Worm (Caenorhabditis elegans): ENCODE data around the gene aipr-1.
A peak's percentile ranks its signal among the peaks of the same experiment; 100 is the strongest.

The aipr-1 gene

DNA sequence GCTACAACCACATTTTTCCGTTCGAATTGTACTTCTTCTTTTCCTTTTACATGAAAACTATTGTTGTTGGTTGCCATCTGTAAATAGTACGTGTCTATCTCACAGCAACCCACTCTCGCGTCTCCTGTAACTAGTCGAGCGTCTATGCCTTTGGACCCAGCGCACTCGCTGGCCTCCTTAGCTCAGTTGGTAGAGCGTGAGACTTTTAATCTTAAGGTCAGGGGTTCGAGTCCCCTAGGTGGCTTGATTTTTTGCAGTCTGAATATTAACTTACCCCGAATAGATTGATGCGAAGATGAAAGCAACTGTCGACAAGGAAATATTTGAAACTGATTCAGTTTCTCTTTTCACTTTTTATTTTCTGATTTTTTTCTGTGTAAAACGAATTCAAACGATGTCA is 29.0 kb downstream of the aipr-1 start, which contains the start of gene mpz-3 (continued):
- TF ChIP-seq fkh-10 (GFP tag; optimal IDR thresholded peaks at IDR 0.05), result no peak
- no peak for TF ChIP-seq ama-1 (optimal IDR thresholded peaks at IDR 0.05)
- TF ChIP-seq unc-62 (GFP tag; optimal IDR thresholded peaks at IDR 0.05 in 1 of 2), result no peak
- no peak for TF ChIP-seq unc-62 (tag; optimal IDR thresholded peaks at IDR 0.05)
- TF ChIP-seq ceh-20 (GFP tag; IDR thresholded peaks at IDR 0.05), result no peak; the same call in 1 of the 2 replicates
- no peak for TF ChIP-seq sdz-12 (GFP tag; optimal IDR thresholded peaks at IDR 0.05)
- TF ChIP-seq skn-1 (tag; optimal IDR thresholded peaks at IDR 0.05), result no peak
- peak; percentile 22 for TF ChIP-seq T20F7.1 (GFP tag; optimal IDR thresholded peaks at IDR 0.05)
- TF ChIP-seq nhr-77 (tag; optimal IDR thresholded peaks at IDR 0.05), result peak; percentile 0
- no peak for TF ChIP-seq nhr-237 (tag; optimal IDR thresholded peaks at IDR 0.05)
- TF ChIP-seq ZK337.2 (GFP tag; IDR thresholded peaks at IDR 0.05), result 0 out of 2 replicates have a peak, but pooled peaks have one; percentile 69
- peak; percentile 67 for TF ChIP-seq madf-9 (GFP tag; conservative IDR thresholded peaks at IDR 0.05)
- no peak for TF ChIP-seq tag-97 (GFP tag; IDR thresholded peaks at IDR 0.05)
- TF ChIP-seq hmg-1.1 (GFP tag; IDR thresholded peaks at IDR 0.05), result no peak; the same call in 1 of the 2 replicates
- TF ChIP-seq ceh-82 (tag; optimal IDR thresholded peaks at IDR 0.05), result no peak
- TF ChIP-seq ces-1 (GFP tag; optimal IDR thresholded peaks at IDR 0.05), result no peak
- TF ChIP-seq spr-1 (tag; optimal IDR thresholded peaks at IDR 0.05), result no peak
- TF ChIP-seq daf-12 (tag; optimal IDR thresholded peaks at IDR 0.05), result no peak
- no peak for TF ChIP-seq ZK546.5 (tag; optimal IDR thresholded peaks at IDR 0.05)
- TF ChIP-seq aly-2 (tag; optimal IDR thresholded peaks at IDR 0.05), result no peak
- no peak for TF ChIP-seq nhr-111 (GFP tag; optimal IDR thresholded peaks at IDR 0.05)
- no peak for TF ChIP-seq zip-2 (tag; optimal IDR thresholded peaks at IDR 0.05)
- TF ChIP-seq dmd-9 (GFP tag; IDR thresholded peaks at IDR 0.05), result no peak
- TF ChIP-seq daf-8 (GFP tag; IDR thresholded peaks at IDR 0.05), result 0 out of 2 replicates have a peak, but pooled peaks have one; percentile 37
- TF ChIP-seq lir-3 (tag; optimal IDR thresholded peaks at IDR 0.05), result no peak
- peak; percentile 43 for TF ChIP-seq nhr-28 (tag; optimal IDR thresholded peaks at IDR 0.05)
- TF ChIP-seq rbr-2 (tag; optimal IDR thresholded peaks at IDR 0.05), result peak; percentile 62
- TF ChIP-seq egl-43 (GFP tag; IDR thresholded peaks at IDR 0.05), result no peak
- no peak for TF ChIP-seq saeg-2 (GFP tag; IDR thresholded peaks at IDR 0.05)
- TF ChIP-seq nhr-10 (tag; optimal IDR thresholded peaks at IDR 0.05), result no peak
- no peak; the same call in 1 of the 2 replicates for TF ChIP-seq nhr-42 (GFP tag; IDR thresholded peaks at IDR 0.05)
- TF ChIP-seq mxl-3 (GFP tag; optimal IDR thresholded peaks at IDR 0.05), result peak; percentile 42
- no peak for TF ChIP-seq D1046.2 (GFP tag; IDR thresholded peaks at IDR 0.05)
- no peak for TF ChIP-seq ceh-28 (tag; optimal IDR thresholded peaks at IDR 0.05)
- TF ChIP-seq lsy-2 (tag; optimal IDR thresholded peaks at IDR 0.05), result no peak
- TF ChIP-seq pqm-1 (tag; optimal IDR thresholded peaks at IDR 0.05), result no peak
- no peak for TF ChIP-seq zfp-2 (tag; optimal IDR thresholded peaks at IDR 0.05)
- TF ChIP-seq F10B5.3 (tag; optimal IDR thresholded peaks at IDR 0.05), result no peak
- no peak for TF ChIP-seq Y5F2A.4 (GFP tag; optimal IDR thresholded peaks at IDR 0.05)
- peak; percentile 88 for TF ChIP-seq aha-1 (tag)
- TF ChIP-seq lin-1 (GFP tag; IDR thresholded peaks at IDR 0.05), result no peak; the same call in 1 of the 2 replicates
- peak; percentile 70; the same call in 1 of the 2 replicates for TF ChIP-seq ceh-44 (GFP tag; IDR thresholded peaks at IDR 0.05)
- TF ChIP-seq R02D3.7 (tag; optimal IDR thresholded peaks at IDR 0.05), result no peak
- TF ChIP-seq zag-1 (tag; optimal IDR thresholded peaks at IDR 0.05), result no peak
- TF ChIP-seq lin-29 (GFP tag; IDR thresholded peaks at IDR 0.05), result no peak
- no peak for TF ChIP-seq F37D6.2 (tag; optimal IDR thresholded peaks at IDR 0.05)
- TF ChIP-seq unc-39 (tag; optimal IDR thresholded peaks at IDR 0.05), result no peak
- TF ChIP-seq cey-2 (tag; optimal IDR thresholded peaks at IDR 0.05; ENCODE audit: borderline replicate concordance, insufficient read depth), result no peak
- no peak for TF ChIP-seq Y75B8A.6 (GFP tag; IDR thresholded peaks at IDR 0.05)
- no peak for TF ChIP-seq Y48G9A.11 (GFP tag; IDR thresholded peaks at IDR 0.05)
- TF ChIP-seq lin-39 (tag; optimal IDR thresholded peaks at IDR 0.05), result no peak
- no peak for TF ChIP-seq lin-13 (GFP tag; optimal IDR thresholded peaks at IDR 0.05)
- no peak for TF ChIP-seq spr-3 (GFP tag; optimal IDR thresholded peaks at IDR 0.05)
- TF ChIP-seq mdl-1 (tag; optimal IDR thresholded peaks at IDR 0.05), result peak in 1 of 2 experiments; percentile 32
